Fruit fly (Drosophila melanogaster) whole organism, embryonic: ENCODE data around the gene CG34253.

Experiments
- Awh ChIP-seq: fragments of 200-800 bp; sonication (Bioruptor generic); IDR thresholded peaks from 2 replicates; pipeline ENCODE4, ENCODE4 v1.3.6; 2022; ENCODE audit warnings: missing biosample characterization, missing genetic modification characterization
- BEAF-32 ChIP-seq: fragments of 200-800 bp; sonication (Bioruptor generic); optimal IDR thresholded peaks from 3 replicates; lab custom pipeline; 2017; ENCODE audit warnings: missing biosample characterization, missing genetic modification characterization, mild to moderate bottlenecking, moderate library complexity, missing genetic modification reagents
- Blimp-1 ChIP-seq: fragments of 200-800 bp; sonication (Bioruptor generic); optimal IDR thresholded peaks from 3 replicates; lab custom pipeline; 2018; ENCODE audit warnings: missing biosample characterization, missing genetic modification characterization, mild to moderate bottlenecking, moderate library complexity, missing genetic modification reagents
- CG1024 ChIP-seq: fragments of 200-800 bp; sonication (Bioruptor generic); IDR thresholded peaks from 2 replicates; pipeline ENCODE4 v1.3.6; 2022; ENCODE audit warnings: missing biosample characterization, missing genetic modification characterization
- CG10274 ChIP-seq: fragments of 200-800 bp; sonication (Bioruptor generic); optimal IDR thresholded peaks from 3 replicates; lab custom pipeline; 2017; ENCODE audit warnings: missing biosample characterization, mild to moderate bottlenecking, missing genetic modification characterization
- CG10959 ChIP-seq: fragments of 200-800 bp; sonication (Bioruptor generic); IDR thresholded peaks from 2 replicates; pipeline ENCODE4 v1.3.6; 2022; ENCODE audit warnings: missing biosample characterization, missing genetic modification characterization
- CG11695 ChIP-seq: fragments of 200-800 bp; sonication (Bioruptor generic); IDR thresholded peaks from 3 replicates; pipeline ENCODE4 v1.3.6; 2022; ENCODE audit warnings: missing biosample characterization, missing genetic modification characterization
- CG13894 ChIP-seq: fragments of 200-800 bp; sonication (Bioruptor generic); optimal IDR thresholded peaks from 3 replicates; lab custom pipeline; 2018; ENCODE audit warnings: missing biosample characterization, mild to moderate bottlenecking, missing genetic modification characterization, moderate library complexity
- CG14667 ChIP-seq: fragments of 200-800 bp; sonication (Bioruptor generic); IDR thresholded peaks from 2 replicates; pipeline ENCODE4 v1.3.6; 2022; ENCODE audit warnings: missing biosample characterization, missing genetic modification characterization
- CG17359 ChIP-seq: fragments of 200-800 bp; sonication (Bioruptor generic); optimal IDR thresholded peaks from 3 replicates; lab custom pipeline; 2018; ENCODE audit warnings: missing biosample characterization, mild to moderate bottlenecking, missing genetic modification characterization, moderate library complexity
- CG2120 ChIP-seq: fragments of 200-800 bp; sonication (Bioruptor generic); optimal IDR thresholded peaks from 3 replicates; lab custom pipeline; 2016; ENCODE audit warnings: missing biosample characterization, missing genetic modification characterization
- CG2199 ChIP-seq: fragments of 200-800 bp; sonication (Bioruptor generic); IDR thresholded peaks from 3 replicates; pipeline ENCODE4 v1.3.6; 2022; ENCODE audit warnings: missing biosample characterization, missing genetic modification characterization
- CG30020 ChIP-seq: fragments of 200-800 bp; optimal IDR thresholded peaks from 2 replicates; lab custom pipeline; 2019; ENCODE audit warnings: missing biosample characterization, mild to moderate bottlenecking, missing genetic modification characterization, moderate library complexity
- CG3847 ChIP-seq: fragments of 200-800 bp; sonication (Bioruptor generic); IDR thresholded peaks from 2 replicates; pipeline ENCODE4 v1.3.6; 2022; ENCODE audit warnings: missing biosample characterization, missing genetic modification characterization
- CG8924 ChIP-seq: fragments of 200-800 bp; optimal IDR thresholded peaks from 3 replicates; lab custom pipeline; 2019; ENCODE audit warnings: missing biosample characterization, mild to moderate bottlenecking, missing genetic modification characterization, moderate library complexity
- CHES-1-like ChIP-seq: fragments of 200-800 bp; sonication (Bioruptor generic); optimal IDR thresholded peaks from 2 replicates; lab custom pipeline; 2016; ENCODE audit warnings: missing biosample characterization, missing genetic modification characterization
- CkIIα-i1 ChIP-seq: fragments of 200-800 bp; sonication (Bioruptor generic); IDR thresholded peaks from 2 replicates; pipeline ENCODE4 v1.3.6; 2022; ENCODE audit warnings: missing biosample characterization, missing genetic modification characterization
- D19A ChIP-seq: fragments of 200-800 bp; optimal IDR thresholded peaks from 3 replicates; lab custom pipeline; 2019; ENCODE audit warnings: missing biosample characterization, mild to moderate bottlenecking, missing genetic modification characterization, moderate library complexity
- Deaf1 ChIP-seq: fragments of 200-800 bp; optimal IDR thresholded peaks from 3 replicates; lab custom pipeline; 2019; ENCODE audit warnings: missing biosample characterization, mild to moderate bottlenecking, missing genetic modification characterization, moderate library complexity
- Doc3 ChIP-seq: fragments of 200-800 bp; sonication (Bioruptor generic); IDR thresholded peaks from 3 replicates; pipeline ENCODE4 v1.3.6; 2022; ENCODE audit warnings: missing biosample characterization, missing genetic modification characterization; ENCODE audit not compliant: partially characterized antibody
- Dp ChIP-seq: fragments of 200-800 bp; sonication (Bioruptor generic); optimal IDR thresholded peaks from 2 replicates; lab custom pipeline; 2018; ENCODE audit warnings: missing biosample characterization, mild to moderate bottlenecking, missing genetic modification characterization, moderate library complexity
- E2f2 ChIP-seq: fragments of 200-800 bp; sonication (Bioruptor generic); IDR thresholded peaks from 2 replicates; pipeline ENCODE4 v1.3.6; 2022; ENCODE audit warnings: missing biosample characterization, missing genetic modification characterization
- Gug ChIP-seq: fragments of 200-800 bp; sonication (Bioruptor generic); IDR thresholded peaks from 4 replicates; pipeline ENCODE4 v1.3.6; 2022; ENCODE audit warnings: missing biosample characterization, missing genetic modification characterization
- Hr78 ChIP-seq, 2 experiments: fragments of 200-800 bp in 1 of 2; fragments of >200 bp in 1 of 2; sonication (Bioruptor generic) in 1 of 2; optimal IDR thresholded peaks; 2 replicates each; lab custom pipeline; 2017 to 2019; ENCODE audit warnings: missing biosample characterization in 2 of 2, missing genetic modification characterization in 2 of 2, mild to moderate bottlenecking in 1 of 2, moderate library complexity in 1 of 2
- Hsf ChIP-seq: fragments of 200-800 bp; sonication (Bioruptor generic); optimal IDR thresholded peaks from 3 replicates; lab custom pipeline; 2016; ENCODE audit warnings: missing biosample characterization, missing genetic modification characterization
- MBD-R2 ChIP-seq: fragments of 200-800 bp; sonication (Bioruptor generic); IDR thresholded peaks from 2 replicates; pipeline ENCODE4 v1.3.6; 2022; ENCODE audit warnings: missing biosample characterization, missing genetic modification characterization
- MESR4 ChIP-seq: fragments of 200-800 bp; sonication (Bioruptor generic); optimal IDR thresholded peaks from 2 replicates; lab custom pipeline; 2018; ENCODE audit warnings: missing biosample characterization, mild to moderate bottlenecking, missing genetic modification characterization, moderate library complexity
- Myb ChIP-seq: fragments of 200-800 bp; sonication (Bioruptor generic); optimal IDR thresholded peaks from 2 replicates; lab custom pipeline; 2016; ENCODE audit warnings: missing biosample characterization, missing genetic modification characterization
- TFAM ChIP-seq: fragments of 200-800 bp; sonication (Bioruptor generic); optimal IDR thresholded peaks from 2 replicates; lab custom pipeline; 2017; ENCODE audit warnings: missing biosample characterization, missing genetic modification characterization, inconsistent platforms
- ac ChIP-seq: fragments of 200-800 bp; sonication (Bioruptor generic); optimal IDR thresholded peaks from 3 replicates; lab custom pipeline; 2017; ENCODE audit warnings: missing biosample characterization, mild to moderate bottlenecking, missing genetic modification characterization
- az2 ChIP-seq: fragments of 200-800 bp; sonication (Bioruptor generic); optimal IDR thresholded peaks from 3 replicates; lab custom pipeline; 2016; ENCODE audit warnings: missing biosample characterization, missing genetic modification characterization
- bowl ChIP-seq: fragments of 200-800 bp; sonication (Bioruptor generic); IDR thresholded peaks from 2 replicates; pipeline ENCODE4 v1.3.6; 2022; ENCODE audit warnings: missing biosample characterization, missing genetic modification characterization
- cas ChIP-seq: fragments of 200-800 bp; sonication (Bioruptor generic); IDR thresholded peaks from 2 replicates; pipeline ENCODE4 v1.3.6; 2022; ENCODE audit warnings: missing biosample characterization, missing genetic modification characterization
- caup ChIP-seq: fragments of 200-800 bp; sonication (Bioruptor generic); optimal IDR thresholded peaks from 3 replicates; lab custom pipeline; 2017; ENCODE audit warnings: missing biosample characterization, mild to moderate bottlenecking, missing genetic modification characterization, moderate library complexity; ENCODE audit not compliant: severe bottlenecking
- disco-r ChIP-seq: fragments of 200-800 bp; sonication (Bioruptor generic); optimal IDR thresholded peaks from 2 replicates; lab custom pipeline; 2016; ENCODE audit warnings: missing biosample characterization, missing genetic modification characterization
- eyg ChIP-seq: fragments of 200-800 bp; sonication (Bioruptor generic); optimal IDR thresholded peaks from 3 replicates; lab custom pipeline; 2016; ENCODE audit warnings: missing biosample characterization, missing genetic modification characterization
- fd96Cb ChIP-seq: fragments of 200-800 bp; sonication (Bioruptor generic); optimal IDR thresholded peaks from 2 replicates; lab custom pipeline; 2018; ENCODE audit warnings: missing biosample characterization, mild to moderate bottlenecking, missing genetic modification characterization, moderate library complexity
- grau ChIP-seq: fragments of 200-800 bp; optimal IDR thresholded peaks from 3 replicates; lab custom pipeline; 2019; ENCODE audit warnings: missing biosample characterization, mild to moderate bottlenecking, missing genetic modification characterization, moderate library complexity
- hbn ChIP-seq: fragments of 200-800 bp; sonication (Bioruptor generic); IDR thresholded peaks from 2 replicates; pipeline ENCODE4 v1.3.6; 2022; ENCODE audit warnings: missing biosample characterization, missing genetic modification characterization; ENCODE audit not compliant: partially characterized antibody
- her ChIP-seq: fragments of 200-800 bp; sonication (Bioruptor generic); optimal IDR thresholded peaks from 2 replicates; lab custom pipeline; 2016; ENCODE audit warnings: missing biosample characterization, missing genetic modification characterization
- hth ChIP-seq: fragments of >200 bp; optimal IDR thresholded peaks from 2 replicates; lab custom pipeline; 2017; ENCODE audit warnings: inconsistent platforms
- jing ChIP-seq: fragments of 200-800 bp; sonication (Bioruptor generic); optimal IDR thresholded peaks from 2 replicates; lab custom pipeline; 2018; ENCODE audit warnings: missing biosample characterization, mild to moderate bottlenecking, missing genetic modification characterization
- luna ChIP-seq: fragments of 200-800 bp; sonication (Bioruptor generic); optimal IDR thresholded peaks from 2 replicates; lab custom pipeline; 2016; ENCODE audit warnings: missing biosample characterization, missing genetic modification characterization
- peb ChIP-seq: fragments of 200-800 bp; sonication (Bioruptor generic); IDR thresholded peaks from 2 replicates; pipeline ENCODE4 v1.3.6; 2022; ENCODE audit warnings: missing biosample characterization, missing genetic modification characterization
- pita ChIP-seq: fragments of 200-800 bp; sonication (Bioruptor generic); optimal IDR thresholded peaks from 2 replicates; lab custom pipeline; 2017; ENCODE audit warnings: missing biosample characterization, mild to moderate bottlenecking, missing genetic modification characterization
- pum ChIP-seq: fragments of 200-800 bp; sonication (Bioruptor generic); optimal IDR thresholded peaks from 2 replicates; lab custom pipeline; 2016; ENCODE audit warnings: missing biosample characterization, missing genetic modification characterization
- repo ChIP-seq: fragments of 200-800 bp; sonication (Bioruptor generic); optimal IDR thresholded peaks from 2 replicates; lab custom pipeline; 2016; ENCODE audit warnings: missing biosample characterization, missing genetic modification characterization
- scrt ChIP-seq: fragments of 200-800 bp; sonication (Bioruptor generic); optimal IDR thresholded peaks from 2 replicates; lab custom pipeline; 2018; ENCODE audit warnings: missing biosample characterization, mild to moderate bottlenecking, missing genetic modification characterization, moderate library complexity
- sim ChIP-seq: fragments of 200-800 bp; sonication (Bioruptor generic); IDR thresholded peaks from 2 replicates; pipeline ENCODE4 v1.3.6; 2022; ENCODE audit warnings: missing biosample characterization, missing genetic modification characterization
- stwl ChIP-seq: fragments of 200-800 bp; sonication (Bioruptor generic); optimal IDR thresholded peaks from 3 replicates; lab custom pipeline; 2018; ENCODE audit warnings: missing biosample characterization, mild to moderate bottlenecking, missing genetic modification characterization, moderate library complexity
- trh ChIP-seq: fragments of 200-800 bp; sonication (Bioruptor generic); optimal IDR thresholded peaks from 2 replicates; lab custom pipeline; 2016; ENCODE audit warnings: missing biosample characterization, missing genetic modification characterization
- unpg ChIP-seq: fragments of 200-800 bp; sonication (Bioruptor generic); optimal IDR thresholded peaks from 3 replicates; lab custom pipeline; 2018; ENCODE audit warnings: missing biosample characterization, mild to moderate bottlenecking, missing genetic modification characterization, moderate library complexity

The CG34253 gene

dm6 chr3L:18102161-18102565, 15.0 kb upstream of the CG34253 start (continued):
- TF ChIP-seq Hsf (GFP tag; lab: Kevin White, UChicago) (no peak), ac (GFP tag; lab: Kevin White, UChicago) (no peak), jing (GFP tag; lab: Kevin White, UChicago) (no peak), CkIIα-i1 (GFP tag; lab: Robert Waterston, UW) (no peak), eyg (GFP tag; lab: Kevin White, UChicago) (no peak), stwl (no peak), CG10274 (GFP tag; lab: Kevin White, UChicago) (no peak), bowl (no peak), CG2120 (GFP tag; lab: Kevin White, UChicago) (no peak), E2f2 (GFP tag; lab: Robert Waterston, UW) (no peak), CG3847 (GFP tag; lab: Robert Waterston, UW) (no peak), pum (GFP tag; lab: Kevin White, UChicago) (no peak), CG11695 (no peak), her (GFP tag; lab: Kevin White, UChicago) (no peak), az2 (GFP tag; lab: Kevin White, UChicago) (peak; percentile 1), CG17359 (tag; lab: Kevin White, UChicago) (peak; percentile 4), CG30020 (tag; lab: Kevin White, UChicago) (peak; percentile 27), CG8924 (tag; lab: Kevin White, UChicago) (peak; percentile 54), cas (GFP tag; lab: Robert Waterston, UW) (no peak), CG13894 (tag; lab: Kevin White, UChicago) (no peak), trh (GFP tag; lab: Kevin White, UChicago) (no peak), Myb (GFP tag; lab: Kevin White, UChicago) (no peak), BEAF-32 (GFP tag; lab: Kevin White, UChicago) (no peak), MBD-R2 (GFP tag; lab: Robert Waterston, UW) (no peak), Hr78 (GFP tag; optimal IDR thresholded peaks at IDR 0.05; lab: Kevin White, UChicago) (peak in 1 of 2 experiments; percentile 26), hbn (GFP tag; lab: Robert Waterston, UW) (no peak), peb (no peak), Dp (no peak), CG10959 (no peak), D19A (tag; lab: Kevin White, UChicago) (peak; percentile 48), CHES-1-like (GFP tag; lab: Kevin White, UChicago) (no peak), Blimp-1 (GFP tag; lab: Kevin White, UChicago) (peak; percentile 97), caup (GFP tag; lab: Kevin White, UChicago) (no peak), fd96Cb (tag; lab: Kevin White, UChicago) (peak; percentile 43), CG14667 (no peak), CG2199 (GFP tag; lab: Robert Waterston, UW) (no peak), luna (GFP tag; lab: Kevin White, UChicago) (no peak), Awh (GFP tag; lab: Robert Waterston, UW) (no peak), repo (no peak), Gug (GFP tag; lab: Robert Waterston, UW) (no peak), CG1024 (no peak), scrt (GFP tag; lab: Kevin White, UChicago) (no peak), MESR4 (GFP tag; lab: Kevin White, UChicago) (no peak), grau (tag; lab: Kevin White, UChicago) (peak; percentile 49), Doc3 (GFP tag; lab: Robert Waterston, UW) (no peak), pita (no peak), unpg (GFP tag; lab: Kevin White, UChicago) (peak; percentile 47), hth (lab: Kevin White, UChicago) (no peak), sim (GFP tag; lab: Robert Waterston, UW) (0 out of 2 replicates have a peak, but pooled peaks have one; percentile 14), disco-r (GFP tag; lab: Kevin White, UChicago) (no peak), Deaf1 (no peak), TFAM (GFP tag; lab: Kevin White, UChicago) (no peak)
